Worm (Caenorhabditis elegans) whole organism, midembryonic: ENCODE measurements around the gene K02F6.3.
A peak's percentile ranks its signal among the peaks of the same experiment; 100 is the strongest.
"Not testable (repeated sequence)": the region's sequence is repeated elsewhere in the genome, so short reads cannot be mapped to it uniquely, and the experiment has no call there.

Source experiments
- T22C8.4 ChIP-seq: fragments of 200-800 bp; sonication (Bioruptor generic); IDR thresholded peaks from 2 replicates; pipeline ENCODE4 v1.3.6; 2022; ENCODE audit warnings: missing genetic modification characterization, missing compliant biosample characterization
- cog-1 ChIP-seq: sonication (generic microtip); optimal IDR thresholded peaks from 2 replicates; lab custom pipeline; 2016; ENCODE audit warnings: missing genetic modification characterization, missing compliant biosample characterization
- flt-1 ChIP-seq: fragments of 200-800 bp; sonication (Bioruptor generic); IDR thresholded peaks from 2 replicates; pipeline ENCODE4 v1.3.6; 2022; ENCODE audit warnings: missing genetic modification characterization, missing compliant biosample characterization
- klf-2 ChIP-seq: fragments of 200-800 bp; sonication (Bioruptor generic); conservative IDR thresholded peaks from 2 replicates; pipeline ENCODE4 v1.3.6; 2022; ENCODE audit warnings: missing genetic modification reagents, missing genetic modification characterization, missing compliant biosample characterization
- med-1 ChIP-seq: sonication (generic microtip); optimal IDR thresholded peaks from 2 replicates; lab custom pipeline; 2017; ENCODE audit warnings: missing genetic modification characterization, mild to moderate bottlenecking, missing compliant biosample characterization, antibody characterized with exemption, missing genetic modification reagents; ENCODE audit not compliant: insufficient read depth
- ref-1 ChIP-seq: fragments of 200-800 bp; sonication (Bioruptor generic); conservative IDR thresholded peaks from 2 replicates; pipeline ENCODE4 v1.3.6; 2022; ENCODE audit warnings: missing genetic modification reagents, missing genetic modification characterization, missing compliant biosample characterization
- tab-1 ChIP-seq: fragments of 200-800 bp; sonication (Bioruptor generic); IDR thresholded peaks from 2 replicates; pipeline ENCODE4 v1.3.6; 2022; ENCODE audit warnings: missing genetic modification characterization, missing compliant biosample characterization
- ztf-23 ChIP-seq: fragments of 200-800 bp; sonication (Bioruptor generic); IDR thresholded peaks from 2 replicates; pipeline ENCODE4 v1.3.6; 2022; ENCODE audit warnings: missing genetic modification reagents, missing genetic modification characterization, missing compliant biosample characterization
- ztf-29 ChIP-seq: fragments of 200-800 bp; sonication (Bioruptor generic); IDR thresholded peaks from 2 replicates; pipeline ENCODE4 v1.3.6; 2022; ENCODE audit warnings: missing genetic modification reagents, missing genetic modification characterization, missing compliant biosample characterization

The K02F6.3 gene

DNA sequence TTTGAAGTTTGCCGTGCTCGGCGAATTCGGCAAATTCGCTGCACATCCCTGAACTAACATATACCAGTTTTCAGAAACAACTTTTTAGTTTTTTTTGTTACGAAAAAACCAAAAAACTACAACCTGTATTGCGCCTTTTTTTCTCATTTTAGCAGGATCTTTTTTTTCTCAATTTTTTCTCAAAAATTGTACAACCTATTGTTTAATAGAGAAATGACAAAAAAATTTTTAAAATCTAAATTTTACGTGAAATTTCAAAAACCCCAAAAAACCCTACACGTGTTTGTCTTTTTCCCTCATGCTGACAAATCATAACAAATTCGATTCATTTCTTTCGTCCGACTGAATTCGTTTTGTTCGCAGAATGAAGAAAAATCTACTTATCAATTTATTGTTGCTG, at the start of gene K02F6.3:
TSS of gene K02F6.3 (plus strand) at position 301 of the 400 bp plus-strand sequence.
- TF ChIP-seq med-1 (GFP tag; lab: Kevin White, UChicago) (no peak), T22C8.4 (GFP tag; lab: Robert Waterston, UW) (no peak), klf-2 (GFP tag; lab: Robert Waterston, UW) (no peak), ztf-23 (GFP tag; lab: Robert Waterston, UW) (no peak), tab-1 (GFP tag; lab: Robert Waterston, UW) (no peak), ref-1 (GFP tag; lab: Robert Waterston, UW) (no peak), flt-1 (no peak), cog-1 (no peak), ztf-29 (GFP tag; lab: Robert Waterston, UW) (no peak)

DNA sequence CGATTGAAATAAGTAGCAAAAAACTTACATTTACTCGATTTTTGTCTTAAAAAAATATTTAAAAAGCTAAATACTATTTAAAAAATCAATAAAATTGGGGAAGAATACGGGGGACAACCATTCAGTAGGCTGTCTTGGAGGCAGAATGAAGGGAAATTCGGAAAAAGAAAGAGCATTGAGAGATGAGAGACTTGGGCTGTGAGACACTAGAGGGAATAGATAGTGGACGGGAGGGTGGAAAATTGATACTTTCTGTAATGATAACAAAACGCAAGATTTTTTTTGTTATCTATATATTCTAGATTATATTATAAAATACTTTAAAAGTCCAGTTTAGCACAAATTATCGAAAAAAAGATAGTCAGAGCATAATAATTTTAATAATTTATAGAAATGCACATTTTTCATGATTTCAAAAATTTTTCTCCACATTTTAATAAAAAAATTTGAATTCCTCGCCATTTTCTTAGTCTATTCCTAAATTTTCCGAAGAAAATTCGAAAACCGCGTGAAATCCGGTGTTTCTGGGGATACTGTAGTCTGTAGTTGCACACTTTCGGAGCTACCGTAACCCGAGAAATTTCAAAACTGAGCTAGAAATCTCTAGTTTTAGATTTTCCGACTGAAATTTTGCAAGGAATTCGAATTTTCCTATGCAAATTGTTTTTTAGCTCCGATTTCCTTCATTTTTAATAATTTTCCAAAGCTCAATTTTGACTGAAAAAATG, 42.2 kb upstream of the K02F6.3 start:
- TF ChIP-seq ref-1 (GFP tag; lab: Robert Waterston, UW) (no peak), med-1 (GFP tag; lab: Kevin White, UChicago) (no peak), tab-1 (GFP tag; lab: Robert Waterston, UW) (no peak)

DNA sequence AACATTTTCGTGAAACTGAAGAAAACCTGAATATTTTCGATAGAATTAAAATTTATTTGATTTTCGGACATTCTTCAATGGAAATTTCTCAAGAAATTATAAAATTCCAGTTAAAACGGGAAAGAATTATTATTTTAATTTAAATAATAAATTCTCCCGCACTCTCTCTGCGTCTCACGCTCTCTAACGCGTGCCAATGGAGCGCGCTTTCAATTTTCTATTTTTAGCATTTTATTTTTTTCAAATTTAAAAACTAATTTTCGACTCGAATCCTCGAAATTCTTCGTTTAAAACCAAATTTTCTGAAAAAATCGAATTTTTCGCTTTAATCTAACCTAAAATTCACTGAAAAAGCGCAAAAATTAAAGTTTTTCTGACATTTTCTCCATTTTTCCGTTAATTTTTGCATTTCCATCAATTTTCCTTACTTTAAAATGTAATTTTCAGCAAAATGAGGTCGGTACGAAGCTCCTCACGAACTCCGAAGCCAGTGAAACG, 41.5 kb upstream of the K02F6.3 start, which contains the start of gene gbas-1:
TSS of gene gbas-1 (plus strand) at position 448 of the 498 bp plus-strand sequence.
- TF ChIP-seq tab-1 (GFP tag; lab: Robert Waterston, UW) (no peak), T22C8.4 (GFP tag; lab: Robert Waterston, UW) (no peak), ztf-29 (GFP tag; lab: Robert Waterston, UW) (no peak), cog-1 (no peak), klf-2 (GFP tag; lab: Robert Waterston, UW) (no peak), ref-1 (GFP tag; lab: Robert Waterston, UW) (no peak), med-1 (GFP tag; lab: Kevin White, UChicago) (no peak), flt-1 (no peak), ztf-23 (GFP tag; lab: Robert Waterston, UW) (no peak)

DNA sequence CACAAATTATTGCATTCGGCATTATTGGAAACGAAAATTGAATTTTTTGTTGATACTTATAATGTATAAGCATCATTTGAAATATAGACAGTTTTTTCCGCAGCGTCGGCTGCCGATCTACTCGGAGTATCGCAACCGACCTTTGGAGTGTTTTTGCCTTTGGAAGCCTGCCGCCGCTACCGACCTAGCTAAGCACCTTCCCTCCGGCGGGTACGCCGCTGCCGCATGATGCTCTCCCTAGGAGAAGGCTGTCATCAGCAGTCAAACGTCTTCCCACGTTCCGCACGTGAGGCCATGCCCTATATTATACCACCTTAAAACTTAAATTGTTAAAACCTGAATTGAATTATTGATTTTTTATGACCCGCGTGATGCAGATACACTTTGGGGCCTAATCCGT, 27.5 kb upstream of the K02F6.3 start:
- TF ChIP-seq flt-1 (no peak), T22C8.4 (GFP tag; lab: Robert Waterston, UW) (peak; percentile 54; the same call in 1 of the 2 replicates), klf-2 (GFP tag; lab: Robert Waterston, UW) (no peak), tab-1 (GFP tag; lab: Robert Waterston, UW) (no peak), ref-1 (GFP tag; lab: Robert Waterston, UW) (no peak), ztf-29 (GFP tag; lab: Robert Waterston, UW) (no peak), cog-1 (no peak), ztf-23 (GFP tag; lab: Robert Waterston, UW) (no peak)

DNA sequence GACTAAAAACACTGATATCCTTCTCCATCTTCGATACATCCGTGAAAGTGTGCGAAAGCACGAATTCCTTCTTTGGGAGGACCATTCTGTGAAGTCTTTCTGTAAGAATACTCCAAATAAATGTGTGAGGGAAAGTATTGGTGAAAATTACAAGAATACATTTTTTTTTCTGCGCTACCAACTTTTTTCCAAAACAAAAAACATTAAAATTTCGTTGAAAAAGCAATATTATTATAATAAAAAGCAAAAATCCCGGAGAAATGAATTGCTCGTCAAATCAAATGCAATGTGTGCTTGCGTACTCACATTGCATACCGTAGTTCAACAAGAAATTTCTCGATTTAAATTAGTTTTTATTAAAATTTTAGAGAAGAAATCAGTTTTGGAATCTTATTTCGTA, 24.1 kb upstream of the K02F6.3 start, which contains the start of gene bath-13:
TSS of gene bath-13 (minus strand) at position 101 of the 400 bp plus-strand sequence.
- TF ChIP-seq flt-1 (no peak), T22C8.4 (GFP tag; lab: Robert Waterston, UW) (no peak), ztf-29 (GFP tag; lab: Robert Waterston, UW) (no peak), ztf-23 (GFP tag; lab: Robert Waterston, UW) (no peak), tab-1 (GFP tag; lab: Robert Waterston, UW) (no peak), ref-1 (GFP tag; lab: Robert Waterston, UW) (no peak)

DNA sequence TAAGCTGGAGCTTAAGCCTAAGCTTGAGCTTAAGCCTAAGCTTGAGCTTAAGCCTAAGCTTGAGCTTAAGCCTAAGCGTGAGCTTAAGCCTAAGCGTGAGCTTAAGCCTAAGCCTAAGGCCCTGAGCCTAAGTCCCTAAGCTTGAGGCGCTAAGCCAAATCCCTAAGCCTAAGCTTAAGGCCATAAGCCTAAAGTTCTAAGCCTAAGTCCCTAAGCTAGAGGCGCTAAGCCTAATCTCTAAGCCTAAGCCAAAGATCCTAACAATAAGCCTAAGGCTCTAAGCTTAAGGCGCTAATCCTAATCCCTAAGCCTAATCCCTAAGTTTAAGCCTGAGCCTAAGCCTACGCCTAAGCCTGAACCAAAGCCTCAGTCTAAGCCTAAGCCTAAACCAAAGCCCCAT, 20.4 kb upstream of the K02F6.3 start:
- TF ChIP-seq med-1 (GFP tag; lab: Kevin White, UChicago) (no peak), cog-1 (no peak), ztf-29 (GFP tag; lab: Robert Waterston, UW) (peak; percentile 84; the same call in 1 of the 2 replicates), flt-1 (no peak)

DNA sequence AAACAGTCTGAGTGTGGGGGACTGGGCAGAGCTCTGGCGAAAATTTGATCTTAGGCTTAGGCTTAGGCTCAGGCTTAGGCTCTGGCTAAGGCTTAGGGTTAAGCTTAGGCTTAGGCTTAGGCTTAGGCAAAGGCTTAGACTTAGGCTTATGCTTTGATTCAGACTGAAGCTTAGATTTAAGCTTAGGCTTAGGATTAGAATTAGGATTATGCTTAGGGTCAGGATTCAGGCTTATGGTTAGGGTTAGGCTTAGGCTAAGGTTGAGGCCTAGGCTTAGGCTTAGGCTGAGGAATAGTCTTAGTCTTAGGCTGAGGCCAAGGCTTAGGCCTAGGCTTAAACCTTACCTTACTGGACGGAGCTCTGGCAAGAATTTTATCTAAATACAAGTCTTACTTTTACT, 19.1 kb upstream of the K02F6.3 start:
- TF ChIP-seq klf-2 (GFP tag; lab: Robert Waterston, UW) (no peak), ztf-23 (GFP tag; lab: Robert Waterston, UW) (no peak), ref-1 (GFP tag; lab: Robert Waterston, UW) (no peak), med-1 (GFP tag; lab: Kevin White, UChicago) (no peak), flt-1 (no peak), tab-1 (GFP tag; lab: Robert Waterston, UW) (no peak), T22C8.4 (GFP tag; lab: Robert Waterston, UW) (no peak), cog-1 (no peak), ztf-29 (GFP tag; lab: Robert Waterston, UW) (no peak)

DNA sequence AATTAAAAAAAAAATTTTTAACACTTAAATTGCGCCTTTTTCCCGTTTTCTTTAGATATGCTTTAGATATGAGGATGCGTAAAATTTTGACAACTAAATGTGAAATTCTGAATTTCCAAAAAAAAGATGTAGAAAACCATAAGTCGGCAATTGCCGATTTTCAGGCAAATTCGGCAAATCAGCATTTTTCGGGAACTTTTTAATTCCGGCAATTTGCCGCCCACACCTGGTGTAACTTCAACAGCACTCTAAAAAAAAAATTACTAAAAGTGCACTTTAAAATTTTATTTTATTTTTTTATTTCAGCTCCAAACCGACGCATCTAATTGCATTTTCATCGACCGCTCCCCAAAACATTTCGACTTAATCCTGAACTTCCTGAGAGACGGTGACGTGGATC, 15.5 kb upstream of the K02F6.3 start, which contains the start of gene K02F6.6:
TSS of gene K02F6.6 (plus strand) at position 301 of the 400 bp plus-strand sequence.
- TF ChIP-seq ztf-23 (GFP tag; lab: Robert Waterston, UW) (no peak), cog-1 (no peak), flt-1 (no peak), ref-1 (GFP tag; lab: Robert Waterston, UW) (no peak), ztf-29 (GFP tag; lab: Robert Waterston, UW) (no peak), med-1 (GFP tag; lab: Kevin White, UChicago) (no peak), T22C8.4 (GFP tag; lab: Robert Waterston, UW) (no peak)

DNA sequence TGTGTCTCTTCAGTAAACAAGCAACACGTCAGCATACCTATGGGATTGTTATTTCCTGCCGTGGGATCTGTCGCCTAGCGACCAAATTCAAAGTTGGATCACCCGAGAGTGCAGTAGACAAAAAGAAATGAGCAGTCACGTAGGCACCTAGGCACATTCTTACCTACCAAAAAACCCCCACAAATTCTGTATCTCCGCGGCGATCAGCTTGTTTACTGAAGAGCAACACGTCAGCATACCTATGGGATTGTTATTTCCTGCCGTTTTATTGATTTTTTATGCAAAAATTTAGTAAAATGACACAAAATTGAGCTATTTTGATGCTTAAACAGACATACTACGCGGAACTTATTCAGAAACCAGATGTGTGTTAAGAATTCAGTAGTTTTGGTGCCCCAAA, 11.6 kb upstream of the K02F6.3 start, which contains the start of gene K02F6.5:
TSS of gene K02F6.5 (plus strand) at position 301 of the 400 bp plus-strand sequence.
- TF ChIP-seq tab-1, ztf-29, klf-2 (GFP tag; lab: Robert Waterston, UW): not testable (repeated sequence)
